Fruit fly (Drosophila melanogaster) whole organism, wandering third instar larva: ENCODE data around the gene CG3386.

ENCODE experiments used
- Dfd ChIP-seq: fragments of >200 bp; optimal IDR thresholded peaks from 2 replicates; lab custom pipeline; 2017; ENCODE audit warnings: missing biosample characterization, missing genetic modification characterization
- Dif ChIP-seq: fragments of 200-275, 200-300 bp; sonication (Bioruptor generic); optimal IDR thresholded peaks from 2 replicates; lab custom pipeline; 2018; ENCODE audit warnings: missing biosample characterization, missing genetic modification characterization; ENCODE audit not compliant: partially characterized antibody
- OdsH ChIP-seq: fragments of 200-800 bp; sonication (Bioruptor generic); optimal IDR thresholded peaks from 2 replicates; lab custom pipeline; 2016; ENCODE audit warnings: missing biosample characterization, mild to moderate bottlenecking, missing genetic modification characterization
- brk ChIP-seq: fragments of 200-800 bp; sonication (Bioruptor generic); optimal IDR thresholded peaks from 2 replicates; lab custom pipeline; 2016; ENCODE audit warnings: missing biosample characterization, mild to moderate bottlenecking, missing genetic modification characterization
- dl ChIP-seq, 2 experiments: fragments of 175-275, 200-275 bp in 1 of 2; fragments of 200-275 bp in 1 of 2; sonication (Bioruptor generic); optimal IDR thresholded peaks; lab custom pipeline; 2018; ENCODE audit warnings: mild to moderate bottlenecking in 2 of 2, missing biosample characterization in 2 of 2, missing genetic modification characterization in 2 of 2, moderate library complexity in 2 of 2; ENCODE audit not compliant: partially characterized antibody in 2 of 2, insufficient read depth in 1 of 2
- h ChIP-seq: fragments of 200-800 bp; sonication (Bioruptor generic); optimal IDR thresholded peaks from 3 replicates; lab custom pipeline; 2016; ENCODE audit warnings: missing biosample characterization, mild to moderate bottlenecking, missing genetic modification characterization
- lola ChIP-seq: fragments of >200 bp; optimal IDR thresholded peaks from 2 replicates; lab custom pipeline; 2017; ENCODE audit warnings: missing biosample characterization, missing genetic modification characterization
- pan ChIP-seq: fragments of >200 bp; optimal IDR thresholded peaks from 2 replicates; lab custom pipeline; 2017
- psq ChIP-seq: fragments of 200-800 bp; sonication (Bioruptor generic); optimal IDR thresholded peaks from 3 replicates; lab custom pipeline; 2017; ENCODE audit warnings: missing biosample characterization, mild to moderate bottlenecking, missing genetic modification characterization, moderate library complexity
- sv ChIP-seq: fragments of 200-800 bp; sonication (Bioruptor generic); optimal IDR thresholded peaks from 3 replicates; lab custom pipeline; 2016; ENCODE audit warnings: missing biosample characterization, missing genetic modification characterization
- usp ChIP-seq: fragments of >200 bp; optimal IDR thresholded peaks from 2 replicates; lab custom pipeline; 2017; ENCODE audit warnings: missing biosample characterization, missing genetic modification characterization

DNA sequence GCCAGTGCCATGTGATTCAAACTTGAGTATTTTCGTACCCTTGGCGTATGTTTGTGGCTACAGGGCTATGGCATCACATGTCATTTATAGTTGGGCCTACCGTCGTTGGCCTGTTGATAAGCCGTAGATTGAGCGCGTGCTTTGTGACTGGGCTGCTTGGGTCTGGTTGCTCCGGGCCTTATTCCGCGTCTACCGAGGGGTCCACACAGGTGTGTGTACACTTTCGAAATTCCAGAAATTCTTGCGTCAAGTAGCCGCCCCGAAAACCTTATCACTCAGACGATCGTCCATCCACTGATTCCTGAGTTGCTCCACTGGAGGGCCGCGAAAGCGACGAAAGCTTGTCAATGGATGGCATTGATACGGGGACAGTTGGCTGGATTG, 44.2 kb downstream of the CG3386 start:
- TF ChIP-seq lola (no peak), Dif (GFP tag; lab: Kevin White, UChicago) (no peak), pan (no peak), Dfd (GFP tag; lab: Kevin White, UChicago) (no peak), psq (GFP tag; lab: Kevin White, UChicago) (no peak), dl (GFP tag; optimal IDR thresholded peaks at IDR 0.05; lab: Kevin White, UChicago; ENCODE audit: insufficient read depth in 1 of 2, partially characterized antibody in 2 of 2) (no peak), usp (GFP tag; lab: Kevin White, UChicago) (no peak), OdsH (GFP tag; lab: Kevin White, UChicago) (no peak), h (GFP tag; lab: Kevin White, UChicago) (no peak), brk (no peak), sv (GFP tag; lab: Kevin White, UChicago) (no peak)
